Fruit fly (Drosophila melanogaster): ENCODE measurements around the gene CG3792.

Gene CG3792

dm6 chr2L:5010784-5011260, 33.7 kb downstream of the CG3792 start, which contains the start of the genes CG31917, Tfb5 and SelT (continued):
- TF ChIP-seq Hmr (GFP tag; optimal IDR thresholded peaks at IDR 0.05) (peak; percentile 73), Ets97D (GFP tag; optimal IDR thresholded peaks at IDR 0.05) (peak; percentile 65), Trl (optimal IDR thresholded peaks at IDR 0.05) (no peak), Trl (GFP tag; optimal IDR thresholded peaks at IDR 0.05) (no peak), Mrtf (GFP tag; IDR thresholded peaks at IDR 0.05) (no peak), CG18262 (tag; optimal IDR thresholded peaks at IDR 0.05) (no peak), D (optimal IDR thresholded peaks at IDR 0.05) (no peak), D (GFP tag; optimal IDR thresholded peaks at IDR 0.05) (no peak), gce (GFP tag; IDR thresholded peaks at IDR 0.05) (no peak), CG13123 (GFP tag; optimal IDR thresholded peaks at IDR 0.05) (no peak), CG17186 (GFP tag; optimal IDR thresholded peaks at IDR 0.05) (no peak), CG11456 (GFP tag; IDR thresholded peaks at IDR 0.05) (no peak), dimm (GFP tag; IDR thresholded peaks at IDR 0.05) (no peak), klu (GFP tag; IDR thresholded peaks at IDR 0.05) (no peak), Mes4 (GFP tag; optimal IDR thresholded peaks at IDR 0.05) (no peak), CG33557 (GFP tag; optimal IDR thresholded peaks at IDR 0.05) (peak; percentile 56), NC2α (GFP tag; optimal IDR thresholded peaks at IDR 0.05) (no peak), vvl (GFP tag; IDR thresholded peaks at IDR 0.05) (peak; percentile 62), CG8281 (tag; optimal IDR thresholded peaks at IDR 0.05) (no peak), CG13424 (tag; optimal IDR thresholded peaks at IDR 0.05) (peak; percentile 70), ind (GFP tag; optimal IDR thresholded peaks at IDR 0.05) (peak; percentile 47), twi (tag; optimal IDR thresholded peaks at IDR 0.05) (peak; percentile 50), Hand (GFP tag; optimal IDR thresholded peaks at IDR 0.05) (no peak), ssp (GFP tag; IDR thresholded peaks at IDR 0.05) (0 out of 2 replicates have a peak, but pooled peaks have one; percentile 23), nerfin-1 (tag; optimal IDR thresholded peaks at IDR 0.05) (peak; percentile 45), gsb (GFP tag; IDR thresholded peaks at IDR 0.05) (no peak), CG8478 (optimal IDR thresholded peaks at IDR 0.05) (no peak), ato (GFP tag; IDR thresholded peaks at IDR 0.05; ENCODE audit: partially characterized antibody) (no peak), hkb (optimal IDR thresholded peaks at IDR 0.05) (no peak), hkb (GFP tag; IDR thresholded peaks at IDR 0.05) (0 out of 2 replicates have a peak, but pooled peaks have one; percentile 15), ttk (GFP tag; IDR thresholded peaks at IDR 0.05) (no peak), da (GFP tag; optimal IDR thresholded peaks at IDR 0.05) (no peak), ro (GFP tag; IDR thresholded peaks at IDR 0.05) (no peak), tx (GFP tag; optimal IDR thresholded peaks at IDR 0.05) (peak; percentile 47), Tbp (GFP tag; optimal IDR thresholded peaks at IDR 0.05) (no peak), Aef1 (GFP tag; IDR thresholded peaks at IDR 0.05) (peak; percentile 22; the same call in 1 of the 3 replicates), CG12071 (GFP tag; optimal IDR thresholded peaks at IDR 0.05) (no peak), Sox100B (GFP tag; optimal IDR thresholded peaks at IDR 0.05) (no peak), Lim3 (GFP tag; IDR thresholded peaks at IDR 0.05) (no peak), ken (GFP tag; IDR thresholded peaks at IDR 0.05) (no peak), maf-S (GFP tag; optimal IDR thresholded peaks at IDR 0.05) (peak; percentile 32), CG10274 (GFP tag; optimal IDR thresholded peaks at IDR 0.05) (no peak), pb (GFP tag; optimal IDR thresholded peaks at IDR 0.05) (no peak), hbn (GFP tag; IDR thresholded peaks at IDR 0.05; ENCODE audit: partially characterized antibody) (peak; percentile 65), CG4854 (GFP tag; optimal IDR thresholded peaks at IDR 0.05) (peak; percentile 39), CG14050 (GFP tag; IDR thresholded peaks at IDR 0.05) (no peak), CG8924 (tag; optimal IDR thresholded peaks at IDR 0.05) (peak; percentile 62), chm (GFP tag; IDR thresholded peaks at IDR 0.05) (no peak), aop (GFP tag; IDR thresholded peaks at IDR 0.05) (no peak), Drgx (GFP tag; IDR thresholded peaks at IDR 0.05) (no peak), CG4820 (GFP tag; optimal IDR thresholded peaks at IDR 0.05) (peak; percentile 24), ac (GFP tag; optimal IDR thresholded peaks at IDR 0.05) (no peak), CG15073 (GFP tag; optimal IDR thresholded peaks at IDR 0.05) (no peak), CG3847 (GFP tag; IDR thresholded peaks at IDR 0.05) (peak; percentile 58)
